Fruit fly (Drosophila melanogaster) whole organism, pupa: ENCODE data around the gene ras.

Source experiments
- CG10348 ChIP-seq: fragments of 200-800 bp; sonication (Bioruptor generic); IDR thresholded peaks from 2 replicates; pipeline ENCODE4 v1.3.6; 2022; ENCODE audit warnings: missing biosample characterization, missing genetic modification characterization
- CG12605 ChIP-seq: fragments of 200-800 bp; sonication (Bioruptor generic); IDR thresholded peaks from 2 replicates; pipeline ENCODE4 v1.3.6; 2022; ENCODE audit warnings: missing biosample characterization, missing genetic modification characterization
- CG13204 ChIP-seq: fragments of 200-800 bp; sonication (Bioruptor generic); optimal IDR thresholded peaks from 2 replicates; lab custom pipeline; 2018; ENCODE audit warnings: missing biosample characterization, mild to moderate bottlenecking, missing genetic modification characterization, moderate library complexity
- CG15710 ChIP-seq: fragments of 200-800 bp; sonication (Bioruptor generic); optimal IDR thresholded peaks from 2 replicates; lab custom pipeline; 2018; ENCODE audit warnings: missing biosample characterization, mild to moderate bottlenecking, missing genetic modification characterization, moderate library complexity
- CG17806 ChIP-seq: fragments of 200-800 bp; sonication (Bioruptor generic); optimal IDR thresholded peaks from 2 replicates; lab custom pipeline; 2018; ENCODE audit warnings: missing biosample characterization, mild to moderate bottlenecking, missing genetic modification characterization, moderate library complexity
- CG32121 ChIP-seq: fragments of 200-800 bp; sonication (Bioruptor generic); IDR thresholded peaks from 2 replicates; pipeline ENCODE4 v1.3.6; 2022; ENCODE audit warnings: missing biosample characterization, missing genetic modification characterization
- CG8301 ChIP-seq: fragments of 200-800 bp; sonication (Bioruptor generic); optimal IDR thresholded peaks from 2 replicates; lab custom pipeline; 2018; ENCODE audit warnings: missing biosample characterization, mild to moderate bottlenecking, missing genetic modification characterization
- CG9948 ChIP-seq: fragments of 200-800 bp; sonication (Bioruptor generic); optimal IDR thresholded peaks from 2 replicates; lab custom pipeline; 2018; ENCODE audit warnings: missing biosample characterization, mild to moderate bottlenecking, missing genetic modification characterization, moderate library complexity
- D1 ChIP-seq: fragments of 200-800 bp; sonication (Bioruptor generic); optimal IDR thresholded peaks from 2 replicates; lab custom pipeline; 2018; ENCODE audit warnings: missing biosample characterization, mild to moderate bottlenecking, missing genetic modification characterization, moderate library complexity
- EcR ChIP-seq: fragments of 200-800 bp; sonication (Bioruptor generic); optimal IDR thresholded peaks from 3 replicates; lab custom pipeline; 2019; ENCODE audit warnings: missing biosample characterization, missing genetic modification characterization, mild to moderate bottlenecking, moderate library complexity, missing genetic modification reagents
- Ets98B ChIP-seq: fragments of 200-800 bp; sonication (Bioruptor generic); IDR thresholded peaks from 2 replicates; pipeline ENCODE4 v1.3.6; 2022; ENCODE audit warnings: missing biosample characterization, missing genetic modification characterization
- fd96Ca ChIP-seq: fragments of 200-800 bp; sonication (Bioruptor generic); IDR thresholded peaks from 3 replicates; pipeline ENCODE4 v1.3.6; 2022; ENCODE audit warnings: missing biosample characterization, missing genetic modification characterization
- gl ChIP-seq: fragments of 200-800 bp; sonication (Bioruptor generic); optimal IDR thresholded peaks from 2 replicates; lab custom pipeline; 2018; ENCODE audit warnings: missing biosample characterization, mild to moderate bottlenecking, missing genetic modification characterization
- rn ChIP-seq: fragments of 200-800 bp; sonication (Bioruptor generic); IDR thresholded peaks from 2 replicates; pipeline ENCODE4 v1.3.6; 2022; ENCODE audit warnings: missing biosample characterization, missing genetic modification characterization

dm6 chrX:10764206-10764605, 19.9 kb downstream of the ras start, which contains the start of gene Tango5:
- TF ChIP-seq EcR (GFP tag; lab: Kevin White, UChicago) (no peak), CG17806 (tag; lab: Kevin White, UChicago) (no peak), gl (no peak), D1 (no peak), CG9948 (no peak), CG32121 (GFP tag; lab: Robert Waterston, UW) (no peak), CG8301 (tag; lab: Kevin White, UChicago) (no peak), rn (GFP tag; lab: Robert Waterston, UW) (no peak), CG15710 (no peak), Ets98B (GFP tag; lab: Robert Waterston, UW) (no peak), CG12605 (GFP tag; lab: Robert Waterston, UW) (no peak), CG10348 (GFP tag; lab: Robert Waterston, UW) (no peak), fd96Ca (GFP tag; lab: Robert Waterston, UW) (no peak), CG13204 (no peak)
